Worm (Caenorhabditis elegans): ENCODE measurements around the gene Y37E11AL.1.

Gene Y37E11AL.1

DNA sequence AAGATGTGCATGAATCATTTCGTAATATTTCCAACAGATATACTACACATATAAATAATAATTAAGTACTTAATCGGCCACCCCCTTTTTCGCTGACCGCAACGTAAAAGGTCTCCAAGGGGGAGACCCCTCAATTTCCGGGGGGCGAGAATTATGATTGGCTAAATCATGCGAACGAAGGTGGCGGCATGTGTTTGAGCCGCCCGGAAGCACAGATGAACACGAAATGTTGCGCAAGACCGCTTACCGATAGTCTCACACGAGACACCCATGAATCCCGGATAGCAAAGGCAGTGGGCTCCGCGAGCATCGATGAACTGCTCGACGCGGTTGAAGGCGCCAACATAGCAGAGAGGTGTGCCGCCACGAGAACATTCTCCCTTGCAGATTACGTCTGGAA is 44.2 kb upstream of the Y37E11AL.1 start:
- TF ChIP-seq tbx-2 (tag; optimal IDR thresholded peaks at IDR 0.05) (no peak), madf-2 (tag; optimal IDR thresholded peaks at IDR 0.05) (no peak), odd-2 (tag; optimal IDR thresholded peaks at IDR 0.05) (no peak), hlh-15 (tag; optimal IDR thresholded peaks at IDR 0.05) (no peak), C08G9.2 (tag; optimal IDR thresholded peaks at IDR 0.05) (no peak), ama-1 (optimal IDR thresholded peaks at IDR 0.05) (no peak), C38D4.7 (GFP tag; optimal IDR thresholded peaks at IDR 0.05) (no peak), ref-2 (tag; optimal IDR thresholded peaks at IDR 0.05) (no peak), hlh-13 (GFP tag; optimal IDR thresholded peaks at IDR 0.05) (no peak), ceh-14 (tag; optimal IDR thresholded peaks at IDR 0.05) (no peak), hlh-30 (tag; optimal IDR thresholded peaks at IDR 0.05; ENCODE audit: insufficient read depth) (no peak), fkh-10 (GFP tag; optimal IDR thresholded peaks at IDR 0.05) (no peak), F13H6.1 (tag; optimal IDR thresholded peaks at IDR 0.05) (no peak)

ce11 chrIV:3666543-3666942 is 42.8 kb upstream of the Y37E11AL.1 start:
- no peak for TF ChIP-seq eyg-1 (tag; optimal IDR thresholded peaks at IDR 0.05)

DNA sequence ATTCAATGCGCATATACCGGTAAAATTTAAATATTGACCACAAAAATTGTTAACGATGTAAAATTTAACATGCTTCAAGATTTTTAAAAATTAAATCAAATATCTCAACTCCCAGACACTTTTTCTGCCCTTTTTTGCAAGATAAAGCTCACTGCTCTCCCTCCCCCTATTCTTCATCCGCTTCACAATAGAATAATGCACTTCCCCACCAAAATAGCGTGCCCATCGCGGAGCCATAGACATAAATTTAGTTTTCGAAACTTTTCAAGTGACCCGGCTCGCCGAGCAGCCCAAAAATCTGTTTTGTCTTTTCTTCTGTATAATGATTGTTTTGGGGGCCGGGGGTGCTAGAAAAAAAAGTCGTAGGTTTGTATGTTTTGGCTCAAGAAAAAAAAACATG is 41.5 kb upstream of the Y37E11AL.1 start:
- TF ChIP-seq unc-42 (tag; optimal IDR thresholded peaks at IDR 0.05) = peak; percentile 82
- TF ChIP-seq pqm-1 (tag; optimal IDR thresholded peaks at IDR 0.05) = no peak

DNA sequence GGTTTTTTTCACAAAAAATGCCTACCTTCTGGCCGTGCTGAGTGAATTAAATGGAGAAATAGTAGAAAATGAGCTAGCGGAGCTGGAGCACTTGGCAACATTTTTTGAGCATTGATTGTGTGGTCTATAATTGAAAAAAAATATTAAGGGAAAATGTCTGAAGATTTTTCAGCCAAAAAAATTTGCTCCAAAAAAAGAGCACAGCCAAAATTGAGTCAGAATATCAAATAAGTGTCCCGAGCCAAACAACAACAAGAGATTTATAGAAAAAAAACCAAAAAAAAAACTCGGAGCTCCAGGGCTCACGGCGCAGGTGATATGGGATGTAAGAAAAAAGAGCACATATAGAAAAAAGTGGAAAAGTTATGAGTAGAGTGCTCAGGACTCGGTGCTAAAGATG is 40.7 kb upstream of the Y37E11AL.1 start, which contains the start of gene fmil-1:
Gene fmil-1, minus strand, starts transcription at position 101 of the 400 bp plus-strand sequence.
- no peak for TF ChIP-seq ceh-6 (GFP tag; optimal IDR thresholded peaks at IDR 0.05)
- TF ChIP-seq ceh-14 (tag; optimal IDR thresholded peaks at IDR 0.05) = no peak
- TF ChIP-seq ceh-22 (tag; optimal IDR thresholded peaks at IDR 0.05) = no peak

DNA sequence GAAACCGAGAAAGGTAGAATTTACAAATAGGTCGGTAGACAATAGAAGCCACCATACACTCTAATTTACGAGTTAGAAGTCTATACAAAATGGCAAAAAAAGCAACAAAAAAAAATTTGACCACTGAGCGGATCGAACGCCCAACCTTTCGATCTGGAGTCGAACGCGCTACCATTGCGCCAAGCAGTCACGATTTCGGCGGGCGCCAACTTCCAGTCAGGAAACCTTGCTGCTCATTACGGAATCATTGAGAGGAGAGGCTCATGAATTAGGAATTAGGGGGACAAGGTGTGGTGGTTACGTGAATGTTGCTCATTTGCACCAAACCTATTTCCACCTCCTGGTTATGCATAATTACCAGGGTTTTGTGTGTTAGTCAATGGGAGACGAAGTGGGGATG is 27.5 kb upstream of the Y37E11AL.1 start:
- TF ChIP-seq che-1 (tag; optimal IDR thresholded peaks at IDR 0.05) (no peak), npax-4 (tag; optimal IDR thresholded peaks at IDR 0.05) (no peak), rnt-1 (tag; optimal IDR thresholded peaks at IDR 0.05) (no peak), hlh-15 (tag; optimal IDR thresholded peaks at IDR 0.05) (no peak), F13H6.1 (tag; optimal IDR thresholded peaks at IDR 0.05) (no peak), ceh-31 (tag; optimal IDR thresholded peaks at IDR 0.05) (peak; percentile 15)

DNA sequence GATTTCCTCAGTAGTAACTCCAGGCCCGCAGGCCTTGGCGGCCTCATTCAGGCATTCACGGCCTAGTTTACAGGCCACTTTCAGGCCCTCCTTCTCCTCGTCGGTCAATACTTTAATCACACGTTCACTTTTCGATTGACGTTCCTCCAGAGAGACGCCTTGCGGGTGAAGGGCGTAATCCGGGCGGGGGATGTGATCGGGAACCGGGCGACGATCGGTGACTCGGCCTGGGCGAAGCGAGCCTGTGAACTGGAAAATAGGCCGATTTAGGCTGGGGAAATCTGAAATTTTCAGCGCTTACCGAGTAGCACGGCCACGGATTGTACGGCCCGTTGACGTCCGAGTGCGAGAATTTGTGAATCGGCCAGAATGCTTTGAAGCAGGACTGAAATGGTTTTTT is 23.0 kb upstream of the Y37E11AL.1 start:
- TF ChIP-seq elt-4 (tag; optimal IDR thresholded peaks at IDR 0.05) = peak; percentile 32
- TF ChIP-seq odd-2 (tag; optimal IDR thresholded peaks at IDR 0.05) = no peak
- TF ChIP-seq unc-42 (tag; optimal IDR thresholded peaks at IDR 0.05) = no peak
- peak; percentile 12 for TF ChIP-seq sdc-2 (tag; optimal IDR thresholded peaks at IDR 0.05)
- TF ChIP-seq T23F11.4 (GFP tag; optimal IDR thresholded peaks at IDR 0.05) = no peak
- TF ChIP-seq ceh-18 (tag; optimal IDR thresholded peaks at IDR 0.05) = no peak
- TF ChIP-seq ceh-30 (tag; optimal IDR thresholded peaks at IDR 0.05) = no peak
- TF ChIP-seq hlh-6 (tag; optimal IDR thresholded peaks at IDR 0.05) = peak; percentile 54
- TF ChIP-seq ets-4 (tag; optimal IDR thresholded peaks at IDR 0.05) = no peak
- no peak for TF ChIP-seq C08G9.2 (tag; optimal IDR thresholded peaks at IDR 0.05)
- TF ChIP-seq npax-4 (tag; optimal IDR thresholded peaks at IDR 0.05) = no peak

DNA sequence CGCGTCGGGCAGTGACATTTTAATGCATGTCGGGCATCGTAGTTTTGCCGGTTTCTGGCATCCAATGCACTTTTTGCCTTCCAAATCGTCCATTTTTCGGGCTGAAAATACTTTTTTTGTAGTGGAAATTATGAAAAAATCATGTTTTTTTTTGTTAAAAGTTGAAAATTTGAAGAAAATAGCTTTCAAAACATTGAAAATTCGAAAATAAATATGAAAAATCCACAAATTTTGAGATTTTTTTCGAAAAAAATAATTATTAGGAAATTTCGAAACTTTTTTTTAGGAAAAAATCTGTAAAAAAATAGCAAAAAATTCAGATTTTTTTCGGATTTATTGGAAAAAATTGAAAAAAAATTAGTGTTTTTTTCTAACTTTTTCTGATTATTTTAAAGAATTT is 22.5 kb upstream of the Y37E11AL.1 start, which contains the start of gene map-1:
Gene map-1, minus strand, starts transcription at position 101 of the 400 bp plus-strand sequence.
- no peak for TF ChIP-seq Y22D7AL.16 (tag; optimal IDR thresholded peaks at IDR 0.05)
- TF ChIP-seq unc-86 (tag; optimal IDR thresholded peaks at IDR 0.05) = no peak
- no peak for TF ChIP-seq ztf-16 (tag; optimal IDR thresholded peaks at IDR 0.05)
